Fruit fly (Drosophila melanogaster): ENCODE measurements around the gene MKP-4.

The MKP-4 gene

dm6 chrX:19621145-19621544 lies 1.8 kb upstream of the MKP-4 start, which contains the start of gene CG14221:
Gene CG14221 (minus strand): TSS chrX:19621245.
- no peak for TF ChIP-seq HmgD (GFP tag; optimal IDR thresholded peaks at IDR 0.05)
- TF ChIP-seq Sox100B (GFP tag; optimal IDR thresholded peaks at IDR 0.05), result no peak
- no peak for TF ChIP-seq CG10654 (GFP tag; optimal IDR thresholded peaks at IDR 0.05)
- no peak for TF ChIP-seq CG12219 (GFP tag; optimal IDR thresholded peaks at IDR 0.05)
- TF ChIP-seq CG14860 (GFP tag; IDR thresholded peaks at IDR 0.05; ENCODE audit: partially characterized antibody), result no peak
- TF ChIP-seq C15 (GFP tag; IDR thresholded peaks at IDR 0.05), result no peak
- TF ChIP-seq CG4282 (GFP tag; optimal IDR thresholded peaks at IDR 0.05), result no peak
- TF ChIP-seq CG17802 (tag; optimal IDR thresholded peaks at IDR 0.05), result no peak

dm6 chrX:19625405-19625804 lies 2.5 kb downstream of the MKP-4 start, which contains the start of gene CG14212:
Gene CG14212 (plus strand): TSS chrX:19625705.
- TF ChIP-seq CG32772 (GFP tag; IDR thresholded peaks at IDR 0.05) (no peak), Dbx (GFP tag; IDR thresholded peaks at IDR 0.05) (no peak), pzg (GFP tag; optimal IDR thresholded peaks at IDR 0.05) (no peak), Ssrp (tag; optimal IDR thresholded peaks at IDR 0.05) (no peak), CG1647 (GFP tag; optimal IDR thresholded peaks at IDR 0.05) (no peak), gce (GFP tag; IDR thresholded peaks at IDR 0.05) (no peak), Max (GFP tag; optimal IDR thresholded peaks at IDR 0.05) (no peak), CG14710 (tag; optimal IDR thresholded peaks at IDR 0.05) (no peak), Hand (GFP tag; optimal IDR thresholded peaks at IDR 0.05) (no peak), CG9437 (GFP tag; optimal IDR thresholded peaks at IDR 0.05) (no peak), Oli (tag; optimal IDR thresholded peaks at IDR 0.05) (no peak), maf-S (GFP tag; optimal IDR thresholded peaks at IDR 0.05) (no peak), btn (GFP tag; optimal IDR thresholded peaks at IDR 0.05) (no peak), CG34224 (GFP tag; IDR thresholded peaks at IDR 0.05; ENCODE audit: partially characterized antibody) (no peak), CG2678 (tag; optimal IDR thresholded peaks at IDR 0.05) (no peak), CG17912 (GFP tag; optimal IDR thresholded peaks at IDR 0.05) (no peak), schlank (tag; optimal IDR thresholded peaks at IDR 0.05) (no peak)

dm6 chrX:19631365-19631832 lies 8.5 kb downstream of the MKP-4 start:
- TF ChIP-seq nerfin-2 (GFP tag; IDR thresholded peaks at IDR 0.05; ENCODE audit: partially characterized antibody) (no peak), CG11504 (tag; optimal IDR thresholded peaks at IDR 0.05) (no peak), chm (GFP tag; IDR thresholded peaks at IDR 0.05) (no peak), Adf1 (GFP tag; IDR thresholded peaks at IDR 0.05) (peak; percentile 87), lola (GFP tag; optimal IDR thresholded peaks at IDR 0.05) (no peak), HmgZ (tag; optimal IDR thresholded peaks at IDR 0.05) (peak; percentile 11), HLH4C (GFP tag; IDR thresholded peaks at IDR 0.05; ENCODE audit: partially characterized antibody) (0 out of 3 replicates have a peak, but pooled peaks have one; percentile 44), MTF-1 (GFP tag; optimal IDR thresholded peaks at IDR 0.05; ENCODE audit: borderline replicate concordance) (peak; percentile 95), nerfin-1 (tag; optimal IDR thresholded peaks at IDR 0.05) (peak; percentile 20), dan (GFP tag; IDR thresholded peaks at IDR 0.05) (no peak), Fer1 (GFP tag; optimal IDR thresholded peaks at IDR 0.05) (peak; percentile 12), CG13287 (GFP tag; IDR thresholded peaks at IDR 0.05; ENCODE audit: partially characterized antibody) (peak; percentile 49; the same call in 1 of the 2 replicates), MESR4 (GFP tag; optimal IDR thresholded peaks at IDR 0.05) (peak; percentile 13), crol (GFP tag; IDR thresholded peaks at IDR 0.05) (peak; percentile 91), CG7271 (tag; optimal IDR thresholded peaks at IDR 0.05) (no peak), ewg (GFP tag; optimal IDR thresholded peaks at IDR 0.05) (peak; percentile 47), CG34224 (GFP tag; IDR thresholded peaks at IDR 0.05; ENCODE audit: partially characterized antibody) (peak; percentile 56; the same call in 2 of the 3 replicates), CG34422 (GFP tag; IDR thresholded peaks at IDR 0.05) (peak; percentile 75; the same call in 1 of the 3 replicates), bsh (GFP tag; optimal IDR thresholded peaks at IDR 0.05) (no peak), exex (tag; optimal IDR thresholded peaks at IDR 0.05) (no peak), stc (GFP tag; IDR thresholded peaks at IDR 0.05) (no peak), usp (GFP tag; optimal IDR thresholded peaks at IDR 0.05) (no peak), CG1233 (GFP tag; optimal IDR thresholded peaks at IDR 0.05) (no peak)

Data from whole organism, embryonic.